Fruit fly (Drosophila melanogaster) whole organism, embryonic: ENCODE data around the gene Zpr1.
A peak's percentile ranks its signal among the peaks of the same experiment; 100 is the strongest.

Experiments
- Bgb ChIP-seq: fragments of 200-800 bp; sonication (Bioruptor generic); IDR thresholded peaks from 2 replicates; pipeline ENCODE4 v1.3.6; 2022; ENCODE audit warnings: missing biosample characterization, missing genetic modification characterization; ENCODE audit not compliant: partially characterized antibody
- CG10431 ChIP-seq: fragments of 200-800 bp; sonication (Bioruptor generic); optimal IDR thresholded peaks from 3 replicates; lab custom pipeline; 2018; ENCODE audit warnings: missing biosample characterization, mild to moderate bottlenecking, missing genetic modification characterization
- CG12236 ChIP-seq: fragments of 200-800 bp; sonication (Bioruptor generic); optimal IDR thresholded peaks from 2 replicates; lab custom pipeline; 2016; ENCODE audit warnings: missing biosample characterization, missing genetic modification characterization
- CG12769 ChIP-seq: fragments of 200-800 bp; sonication (Bioruptor generic); optimal IDR thresholded peaks from 2 replicates; lab custom pipeline; 2019; ENCODE audit warnings: missing biosample characterization, mild to moderate bottlenecking, missing genetic modification characterization, moderate library complexity
- CG15011 ChIP-seq: fragments of 200-800 bp; sonication (Bioruptor generic); optimal IDR thresholded peaks from 3 replicates; lab custom pipeline; 2018; ENCODE audit warnings: missing biosample characterization, mild to moderate bottlenecking, missing genetic modification characterization
- CG1529 ChIP-seq: fragments of 200-800 bp; sonication (Bioruptor generic); optimal IDR thresholded peaks from 3 replicates; lab custom pipeline; 2018; ENCODE audit warnings: missing biosample characterization, missing genetic modification characterization
- CG15514 ChIP-seq: fragments of 200-800 bp; sonication (Bioruptor generic); optimal IDR thresholded peaks from 3 replicates; lab custom pipeline; 2017; ENCODE audit warnings: missing biosample characterization, missing genetic modification characterization, mild to moderate bottlenecking, moderate library complexity, missing genetic modification reagents
- CG16815 ChIP-seq: fragments of 200-800 bp; sonication (Bioruptor generic); optimal IDR thresholded peaks from 3 replicates; lab custom pipeline; 2017; ENCODE audit warnings: missing biosample characterization, mild to moderate bottlenecking, missing genetic modification characterization
- CG18011 ChIP-seq: fragments of 200-800 bp; sonication (Bioruptor generic); optimal IDR thresholded peaks from 2 replicates; lab custom pipeline; 2017; ENCODE audit warnings: missing biosample characterization, missing genetic modification characterization, mild to moderate bottlenecking, moderate library complexity, missing genotype
- CG30431 ChIP-seq: fragments of 200-800 bp; sonication (Bioruptor generic); optimal IDR thresholded peaks from 2 replicates; lab custom pipeline; 2017; ENCODE audit warnings: missing biosample characterization, missing genetic modification characterization
- CG33557 ChIP-seq: fragments of 200-800 bp; sonication (Bioruptor generic); optimal IDR thresholded peaks from 2 replicates; lab custom pipeline; 2019; ENCODE audit warnings: missing biosample characterization, mild to moderate bottlenecking, missing genetic modification characterization, moderate library complexity
- CG6175 ChIP-seq: fragments of 200-800 bp; sonication (Bioruptor generic); IDR thresholded peaks from 3 replicates; pipeline ENCODE4 v1.3.6; 2022; ENCODE audit warnings: missing biosample characterization, missing genetic modification characterization
- CG6791 ChIP-seq: fragments of 200-800 bp; sonication (Bioruptor generic); IDR thresholded peaks from 3 replicates; pipeline ENCODE4 v1.3.6; 2022; ENCODE audit warnings: missing biosample characterization, missing genetic modification characterization; ENCODE audit not compliant: partially characterized antibody
- CG8944 ChIP-seq: fragments of 200-800 bp; sonication (Bioruptor generic); optimal IDR thresholded peaks from 3 replicates; lab custom pipeline; 2016; ENCODE audit warnings: missing biosample characterization, missing genetic modification characterization
- CG9215 ChIP-seq: fragments of 200-800 bp; sonication (Bioruptor generic); IDR thresholded peaks from 2 replicates; pipeline ENCODE4 v1.3.6; 2022; ENCODE audit warnings: missing biosample characterization, missing genetic modification characterization
- CkIIα-i1 ChIP-seq: fragments of 200-800 bp; sonication (Bioruptor generic); IDR thresholded peaks from 2 replicates; pipeline ENCODE4 v1.3.6; 2022; ENCODE audit warnings: missing biosample characterization, missing genetic modification characterization
- Dfd ChIP-seq, 2 experiments: fragments of >200 bp; optimal IDR thresholded peaks; 2 replicates each; lab custom pipeline; 2017; ENCODE audit warnings: missing biosample characterization in 2 of 2, missing genetic modification characterization in 2 of 2
- Gsc ChIP-seq: fragments of 200-800 bp; sonication (Bioruptor generic); IDR thresholded peaks from 2 replicates; pipeline ENCODE4 v1.3.6; 2022; ENCODE audit warnings: missing biosample characterization, missing genetic modification characterization
- HHEX ChIP-seq: fragments of 200-800 bp; sonication (Bioruptor generic); optimal IDR thresholded peaks from 3 replicates; lab custom pipeline; 2017; ENCODE audit warnings: missing biosample characterization, mild to moderate bottlenecking, missing genetic modification characterization, missing genetic modification reagents
- Hr3 ChIP-seq: fragments of 200-800 bp; sonication (Bioruptor generic); optimal IDR thresholded peaks from 3 replicates; lab custom pipeline; 2016; ENCODE audit warnings: missing biosample characterization, missing genetic modification characterization
- Hr39 ChIP-seq: fragments of >200 bp; optimal IDR thresholded peaks from 2 replicates; lab custom pipeline; 2017
- MBD-R2 ChIP-seq: fragments of 200-800 bp; sonication (Bioruptor generic); IDR thresholded peaks from 2 replicates; pipeline ENCODE4 v1.3.6; 2022; ENCODE audit warnings: missing biosample characterization, missing genetic modification characterization
- Max ChIP-seq: fragments of 200-800 bp; sonication (Bioruptor generic); optimal IDR thresholded peaks from 2 replicates; lab custom pipeline; 2016; ENCODE audit warnings: missing biosample characterization, mild to moderate bottlenecking, missing genetic modification characterization
- Meics ChIP-seq: fragments of 200-800 bp; sonication (Bioruptor generic); optimal IDR thresholded peaks from 2 replicates; lab custom pipeline; 2017; ENCODE audit warnings: missing biosample characterization, mild to moderate bottlenecking, missing genetic modification characterization
- Nf-YA ChIP-seq: fragments of 200-800 bp; sonication (Bioruptor generic); IDR thresholded peaks from 2 replicates; pipeline ENCODE4 v1.3.6; 2022; ENCODE audit warnings: missing biosample characterization, missing genetic modification characterization
- NfI ChIP-seq: fragments of 200-800 bp; sonication (Bioruptor generic); optimal IDR thresholded peaks from 3 replicates; lab custom pipeline; 2018; ENCODE audit warnings: missing biosample characterization, mild to moderate bottlenecking, missing genetic modification characterization, moderate library complexity
- Oaz ChIP-seq: fragments of 200-800 bp; sonication (Bioruptor generic); IDR thresholded peaks from 2 replicates; pipeline ENCODE4 v1.3.6; 2022; ENCODE audit warnings: missing biosample characterization, missing genetic modification characterization
- Poxn ChIP-seq: fragments of 200-800 bp; sonication (Bioruptor generic); IDR thresholded peaks from 2 replicates; pipeline ENCODE4 v1.3.6; 2022; ENCODE audit warnings: missing biosample characterization, missing genetic modification characterization
- Ptx1 ChIP-seq: fragments of 200-800 bp; sonication (Bioruptor generic); IDR thresholded peaks from 2 replicates; pipeline ENCODE4 v1.3.6; 2022; ENCODE audit warnings: missing biosample characterization, missing genetic modification characterization
- Sry-δ ChIP-seq: fragments of 200-800 bp; sonication (Bioruptor generic); optimal IDR thresholded peaks from 2 replicates; lab custom pipeline; 2016; ENCODE audit warnings: missing biosample characterization, missing genetic modification characterization
- Trl ChIP-seq, 3 experiments: fragments of >200 bp in 2 of 3; fragments of 200-800 bp in 1 of 3; sonication (Bioruptor generic) in 1 of 3; optimal IDR thresholded peaks; 2 replicates in 1 of 3; 3 replicates in 2 of 3; lab custom pipeline; 2016 to 2017; ENCODE audit warnings: missing biosample characterization in 1 of 3, missing genetic modification characterization in 1 of 3
- abd-A ChIP-seq: fragments of 200-800 bp; sonication (Bioruptor generic); optimal IDR thresholded peaks from 3 replicates; lab custom pipeline; 2019; ENCODE audit warnings: missing biosample characterization, mild to moderate bottlenecking, missing genetic modification characterization, moderate library complexity
- ap ChIP-seq: fragments of 200-800 bp; sonication (Bioruptor generic); IDR thresholded peaks from 2 replicates; pipeline ENCODE4 v1.3.6; 2022; ENCODE audit warnings: missing biosample characterization, missing genetic modification characterization
- esg ChIP-seq: fragments of 200-800 bp; sonication (Bioruptor generic); conservative IDR thresholded peaks from 2 replicates; pipeline ENCODE4 v1.3.6; 2022; ENCODE audit warnings: missing biosample characterization, missing genetic modification characterization
- fd3F ChIP-seq: fragments of 200-800 bp; sonication (Bioruptor generic); optimal IDR thresholded peaks from 2 replicates; lab custom pipeline; 2018; ENCODE audit warnings: missing biosample characterization, mild to moderate bottlenecking, missing genetic modification characterization, moderate library complexity
- fu2 ChIP-seq: fragments of 200-800 bp; sonication (Bioruptor generic); optimal IDR thresholded peaks from 2 replicates; lab custom pipeline; 2016; ENCODE audit warnings: missing biosample characterization, missing genetic modification characterization
- gfzf ChIP-seq: fragments of 200-800 bp; sonication (Bioruptor generic); optimal IDR thresholded peaks from 2 replicates; lab custom pipeline; 2016; ENCODE audit warnings: missing biosample characterization, mild to moderate bottlenecking, missing genetic modification characterization, moderate library complexity
- gsb ChIP-seq: fragments of 200-800 bp; sonication (Bioruptor generic); IDR thresholded peaks from 2 replicates; pipeline ENCODE4 v1.3.6; 2022; ENCODE audit warnings: missing biosample characterization, missing genetic modification characterization
- kay ChIP-seq: fragments of 200-800 bp; sonication (Bioruptor generic); optimal IDR thresholded peaks from 2 replicates; lab custom pipeline; 2016; ENCODE audit warnings: missing biosample characterization, missing genetic modification characterization
- mirr ChIP-seq: fragments of 200-800 bp; sonication (Bioruptor generic); optimal IDR thresholded peaks from 3 replicates; lab custom pipeline; 2018; ENCODE audit warnings: missing biosample characterization, mild to moderate bottlenecking, missing genetic modification characterization
- pan ChIP-seq, 4 experiments: fragments of >200 bp in 3 of 4; fragments of 200-800 bp in 1 of 4; sonication (Bioruptor generic) in 1 of 4; optimal IDR thresholded peaks in 3 of 4; IDR thresholded peaks in 1 of 4; 2 replicates each; pipeline versions ENCODE4 v1.3.6 to Lab custom; 2017 to 2022; ENCODE audit warnings: missing biosample characterization in 2 of 4, missing genetic modification characterization in 2 of 4, mixed read lengths in 1 of 4
- peb ChIP-seq: fragments of 200-800 bp; sonication (Bioruptor generic); IDR thresholded peaks from 2 replicates; pipeline ENCODE4 v1.3.6; 2022; ENCODE audit warnings: missing biosample characterization, missing genetic modification characterization
- pros ChIP-seq: fragments of 200-800 bp; sonication (Bioruptor generic); optimal IDR thresholded peaks from 3 replicates; lab custom pipeline; 2019; ENCODE audit warnings: missing biosample characterization, mild to moderate bottlenecking, missing genetic modification characterization, moderate library complexity
- psq ChIP-seq: fragments of 200-800 bp; sonication (Bioruptor generic); optimal IDR thresholded peaks from 2 replicates; lab custom pipeline; 2017; ENCODE audit warnings: missing biosample characterization, missing genetic modification characterization
- sens-2 ChIP-seq: fragments of 200-800 bp; sonication (Bioruptor generic); IDR thresholded peaks from 2 replicates; pipeline ENCODE4 v1.3.6; 2022; ENCODE audit warnings: missing biosample characterization, missing genetic modification characterization
- slou ChIP-seq: fragments of 200-800 bp; sonication (Bioruptor generic); optimal IDR thresholded peaks from 3 replicates; lab custom pipeline; 2016; ENCODE audit warnings: missing biosample characterization, missing genetic modification characterization
- tio ChIP-seq: fragments of 200-800 bp; sonication (Bioruptor generic); optimal IDR thresholded peaks from 2 replicates; lab custom pipeline; 2017; ENCODE audit warnings: missing biosample characterization, missing genetic modification characterization, inconsistent platforms
- twi ChIP-seq: fragments of 200-800 bp; optimal IDR thresholded peaks from 2 replicates; lab custom pipeline; 2019; ENCODE audit warnings: missing biosample characterization, mild to moderate bottlenecking, missing genetic modification characterization, moderate library complexity
- zen2 ChIP-seq: fragments of 200-800 bp; sonication (Bioruptor generic); IDR thresholded peaks from 3 replicates; pipeline ENCODE4 v1.3.6; 2022; ENCODE audit warnings: missing biosample characterization, missing genetic modification characterization; ENCODE audit not compliant: partially characterized antibody
- zf30C ChIP-seq: fragments of 200-800 bp; sonication (Bioruptor generic); optimal IDR thresholded peaks from 3 replicates; lab custom pipeline; 2018; ENCODE audit warnings: missing biosample characterization, mild to moderate bottlenecking, missing genetic modification characterization

The Zpr1 gene

DNA sequence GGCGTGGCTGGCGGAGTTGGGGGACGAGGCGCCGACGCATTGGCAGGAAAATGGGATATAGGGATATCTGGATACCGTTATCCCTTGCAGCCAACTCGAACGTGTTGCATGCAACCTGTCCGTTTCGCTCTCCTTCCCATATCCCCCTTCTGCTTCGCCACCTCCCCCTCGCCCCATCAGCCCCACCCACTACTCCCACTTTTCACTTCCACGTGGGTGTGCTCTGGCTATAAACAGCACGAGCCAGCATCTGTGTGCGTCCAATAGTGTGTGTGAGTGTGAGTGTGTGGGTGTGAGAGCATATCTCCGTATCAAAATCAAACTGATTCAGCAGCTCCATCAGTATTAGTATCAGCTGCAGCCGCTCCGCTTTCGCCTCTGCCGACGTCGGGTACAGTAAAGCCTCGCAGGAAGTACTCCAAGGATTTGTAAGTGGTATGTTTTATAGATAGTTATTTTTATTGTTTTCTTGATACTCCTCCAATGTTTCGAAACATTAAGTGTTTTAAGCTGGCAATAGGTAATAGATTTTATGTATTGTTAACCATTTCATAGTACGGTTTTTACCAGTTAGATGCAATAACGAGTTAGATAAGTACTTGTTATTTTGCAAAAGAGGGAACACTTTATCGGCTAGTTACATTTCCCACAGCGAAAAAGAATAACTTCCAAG, 42.8 kb downstream of the Zpr1 start (continued):
- TF ChIP-seq Trl (optimal IDR thresholded peaks at IDR 0.05; lab: Kevin White, UChicago) (no peak), Trl (GFP tag; optimal IDR thresholded peaks at IDR 0.05; lab: Kevin White, UChicago) (no peak), kay (GFP tag; lab: Kevin White, UChicago) (no peak), CG33557 (GFP tag; lab: Kevin White, UChicago) (no peak), CG6175 (no peak), CG15011 (GFP tag; lab: Kevin White, UChicago) (peak; percentile 10), mirr (GFP tag; lab: Kevin White, UChicago) (no peak), gsb (GFP tag; lab: Robert Waterston, UW) (no peak), Sry-δ (GFP tag; lab: Kevin White, UChicago) (peak; percentile 2), pros (GFP tag; lab: Kevin White, UChicago) (no peak), CG1529 (GFP tag; lab: Kevin White, UChicago) (no peak), Hr3 (no peak), CkIIα-i1 (no peak), CG10431 (GFP tag; lab: Kevin White, UChicago) (no peak), HHEX (GFP tag; lab: Kevin White, UChicago) (peak; percentile 46), zf30C (GFP tag; lab: Kevin White, UChicago) (no peak), ap (GFP tag; lab: Robert Waterston, UW) (no peak), Bgb (GFP tag; lab: Robert Waterston, UW) (no peak), psq (GFP tag; lab: Kevin White, UChicago) (no peak), Ptx1 (GFP tag; lab: Robert Waterston, UW) (peak; percentile 53), pan (optimal IDR thresholded peaks at IDR 0.05; lab: Kevin White, UChicago) (no peak), pan (GFP tag; optimal IDR thresholded peaks at IDR 0.05 in 1 of 2, IDR thresholded peaks at IDR 0.05 in 1 of 2) (no peak), Max (GFP tag; lab: Kevin White, UChicago) (peak; percentile 22), CG9215 (GFP tag; lab: Robert Waterston, UW) (no peak), fu2 (GFP tag; lab: Kevin White, UChicago) (no peak), CG12236 (GFP tag; lab: Kevin White, UChicago) (no peak), CG6791 (GFP tag; lab: Robert Waterston, UW) (no peak), gfzf (GFP tag; lab: Kevin White, UChicago) (no peak), Hr39 (lab: Kevin White, UChicago) (no peak), NfI (GFP tag; lab: Kevin White, UChicago) (no peak), CG16815 (GFP tag; lab: Kevin White, UChicago) (no peak), sens-2 (no peak), MBD-R2 (no peak; the same call in 1 of the 2 replicates), abd-A (peak; percentile 72), Oaz (GFP tag; lab: Robert Waterston, UW) (no peak), Meics (GFP tag; lab: Kevin White, UChicago) (peak; percentile 31), CG8944 (GFP tag; lab: Kevin White, UChicago) (no peak), CG12769 (no peak), Gsc (no peak), slou (GFP tag; lab: Kevin White, UChicago) (no peak), CG18011 (no peak), esg (GFP tag; lab: Robert Waterston, UW) (0 out of 2 replicates have a peak, but pooled peaks have one; percentile 9), Dfd (GFP tag; optimal IDR thresholded peaks at IDR 0.05; lab: Kevin White, UChicago) (no peak), Nf-YA (no peak), CG15514 (GFP tag; lab: Kevin White, UChicago) (peak; percentile 37), fd3F (no peak), zen2 (GFP tag; lab: Robert Waterston, UW) (no peak), twi (tag; lab: Kevin White, UChicago) (no peak), CG30431 (GFP tag; lab: Kevin White, UChicago) (no peak), Poxn (GFP tag; lab: Robert Waterston, UW) (no peak), tio (no peak), peb (GFP tag; lab: Robert Waterston, UW) (no peak)
